Worm (Caenorhabditis elegans): ENCODE measurements around the gene T07F8.4.

Gene T07F8.4

ce11 chrII:7126457-7126856 is 5.4 kb downstream of the T07F8.4 start, which contains the start of gene F10E7.1:
TSS of gene F10E7.1 (plus strand) at chrII:7126757.
- TF ChIP-seq unc-62 (GFP tag; optimal IDR thresholded peaks at IDR 0.05 in 1 of 2) = peak in 1 of 2 experiments; percentile 49
- no peak for TF ChIP-seq unc-62 (tag; optimal IDR thresholded peaks at IDR 0.05)
- no peak for TF ChIP-seq nhr-102 (tag; optimal IDR thresholded peaks at IDR 0.05)
- TF ChIP-seq ceh-20 (GFP tag; IDR thresholded peaks at IDR 0.05) = no peak
- TF ChIP-seq lir-3 (tag; optimal IDR thresholded peaks at IDR 0.05) = no peak
- no peak for TF ChIP-seq ceh-32 (tag; optimal IDR thresholded peaks at IDR 0.05; ENCODE audit: poor library complexity)
- TF ChIP-seq Y105C5A.15 (GFP tag; IDR thresholded peaks at IDR 0.05) = no peak

- TF ChIP-seq aha-1 (tag) (peak; percentile 5), egl-43 (GFP tag; IDR thresholded peaks at IDR 0.05) (0 out of 2 replicates have a peak, but pooled peaks have one; percentile 8), hmg-1.1 (GFP tag; IDR thresholded peaks at IDR 0.05) (peak; percentile 76), Y105C5A.15 (GFP tag; IDR thresholded peaks at IDR 0.05) (no peak), T26A8.4 (GFP tag; IDR thresholded peaks at IDR 0.05) (peak; percentile 62), F26F4.8 (GFP tag; conservative IDR thresholded peaks at IDR 0.05) (no peak), Y5F2A.4 (GFP tag; optimal IDR thresholded peaks at IDR 0.05) (no peak), vab-7 (GFP tag; IDR thresholded peaks at IDR 0.05) (peak; percentile 56; the same call in 1 of the 2 replicates), arid-1 (GFP tag; conservative IDR thresholded peaks at IDR 0.05) (peak; percentile 74; the same call in 1 of the 2 replicates), jun-1 (tag; optimal IDR thresholded peaks at IDR 0.05) (no peak), pha-4 (GFP tag; IDR thresholded peaks at IDR 0.05) (peak; percentile 40; the same call in 1 of the 2 replicates), pha-4 (tag; optimal IDR thresholded peaks at IDR 0.05) (no peak), dmd-8 (GFP tag; IDR thresholded peaks at IDR 0.05) (0 out of 2 replicates have a peak, but pooled peaks have one; percentile 23), F49E8.2 (tag; optimal IDR thresholded peaks at IDR 0.05; ENCODE audit: borderline replicate concordance) (no peak), zip-11 (GFP tag; IDR thresholded peaks at IDR 0.05) (no peak), dmd-9 (GFP tag; IDR thresholded peaks at IDR 0.05) (no peak), dpl-1 (GFP tag; optimal IDR thresholded peaks at IDR 0.05) (peak; percentile 0), dmd-6 (GFP tag; IDR thresholded peaks at IDR 0.05) (no peak), hlh-11 (tag; optimal IDR thresholded peaks at IDR 0.05) (no peak), lin-13 (GFP tag; optimal IDR thresholded peaks at IDR 0.05) (no peak), D1046.2 (GFP tag; IDR thresholded peaks at IDR 0.05) (no peak), rbr-2 (tag; optimal IDR thresholded peaks at IDR 0.05) (no peak), ceh-32 (tag; optimal IDR thresholded peaks at IDR 0.05; ENCODE audit: poor library complexity) (no peak), lin-38 (GFP tag; IDR thresholded peaks at IDR 0.05) (peak; percentile 75), lsy-2 (tag; optimal IDR thresholded peaks at IDR 0.05) (peak in 1 of 2 experiments; percentile 57), fos-1 (tag; optimal IDR thresholded peaks at IDR 0.05) (no peak), set-16 (GFP tag; IDR thresholded peaks at IDR 0.05) (peak; percentile 71), mdt-29 (GFP tag; IDR thresholded peaks at IDR 0.05) (0 out of 2 replicates have a peak, but pooled peaks have one; percentile 14), skn-1 (tag; optimal IDR thresholded peaks at IDR 0.05) (no peak), Y48G9A.11 (GFP tag; IDR thresholded peaks at IDR 0.05) (0 out of 2 replicates have a peak, but pooled peaks have one; percentile 26), nhr-42 (GFP tag; IDR thresholded peaks at IDR 0.05) (peak; percentile 54; the same call in 1 of the 2 replicates), mes-2 (tag; optimal IDR thresholded peaks at IDR 0.05; ENCODE audit: poor library complexity, severe bottlenecking) (peak; percentile 80), F37D6.2 (tag; optimal IDR thresholded peaks at IDR 0.05) (peak; percentile 77), ctbp-1 (GFP tag; IDR thresholded peaks at IDR 0.05) (peak; percentile 48; the same call in 1 of the 2 replicates), zfp-2 (tag; optimal IDR thresholded peaks at IDR 0.05) (no peak)
These were observed 9.0 kb downstream of the T07F8.4 start, which contains the start of gene F10E7.11 for ce11 chrII:7122661-7123418. TSS of gene F10E7.11 (minus strand) at chrII:7122892.
